Fruit fly (Drosophila melanogaster) whole organism, embryonic: ENCODE results near the gene POLDIP2.

ENCODE experiments used
- B-H2 ChIP-seq: fragments of 200-800 bp; sonication (Bioruptor generic); optimal IDR thresholded peaks from 2 replicates; lab custom pipeline; 2018; ENCODE audit warnings: missing biosample characterization, mild to moderate bottlenecking, missing genetic modification characterization
- Blimp-1 ChIP-seq: fragments of 200-800 bp; sonication (Bioruptor generic); optimal IDR thresholded peaks from 3 replicates; lab custom pipeline; 2018; ENCODE audit warnings: missing biosample characterization, missing genetic modification characterization, mild to moderate bottlenecking, moderate library complexity, missing genetic modification reagents
- BtbVII ChIP-seq: fragments of 200-800 bp; sonication (Bioruptor generic); optimal IDR thresholded peaks from 3 replicates; lab custom pipeline; 2017; ENCODE audit warnings: missing biosample characterization, mild to moderate bottlenecking, missing genetic modification characterization
- CG11560 ChIP-seq: fragments of 200-800 bp; sonication (Bioruptor generic); IDR thresholded peaks from 3 replicates; pipeline ENCODE4 v1.3.6; 2022; ENCODE audit warnings: missing biosample characterization, missing genetic modification characterization
- CG11723 ChIP-seq: fragments of 200-800 bp; sonication (Bioruptor generic); optimal IDR thresholded peaks from 2 replicates; lab custom pipeline; 2017; ENCODE audit warnings: missing biosample characterization, mild to moderate bottlenecking, missing genetic modification characterization
- CG12391 ChIP-seq: fragments of 200-800 bp; sonication (Bioruptor generic); optimal IDR thresholded peaks from 3 replicates; lab custom pipeline; 2018; ENCODE audit warnings: missing biosample characterization, mild to moderate bottlenecking, missing genetic modification characterization, moderate library complexity
- CG13624 ChIP-seq: fragments of 200-800 bp; sonication (Bioruptor generic); optimal IDR thresholded peaks from 2 replicates; lab custom pipeline; 2016; ENCODE audit warnings: missing biosample characterization, missing genetic modification characterization
- CG15011 ChIP-seq: fragments of 200-800 bp; sonication (Bioruptor generic); optimal IDR thresholded peaks from 3 replicates; lab custom pipeline; 2018; ENCODE audit warnings: missing biosample characterization, mild to moderate bottlenecking, missing genetic modification characterization
- CG1602 ChIP-seq: fragments of 200-800 bp; sonication (Bioruptor generic); optimal IDR thresholded peaks from 3 replicates; lab custom pipeline; 2016; ENCODE audit warnings: missing biosample characterization, missing genetic modification characterization
- CG17359 ChIP-seq: fragments of 200-800 bp; sonication (Bioruptor generic); optimal IDR thresholded peaks from 3 replicates; lab custom pipeline; 2018; ENCODE audit warnings: missing biosample characterization, mild to moderate bottlenecking, missing genetic modification characterization, moderate library complexity
- CG17912 ChIP-seq: fragments of 200-800 bp; sonication (Bioruptor generic); optimal IDR thresholded peaks from 2 replicates; lab custom pipeline; 2018; ENCODE audit warnings: missing biosample characterization, mild to moderate bottlenecking, missing genetic modification characterization
- CG1792 ChIP-seq: fragments of 200-800 bp; sonication (Bioruptor generic); optimal IDR thresholded peaks from 2 replicates; lab custom pipeline; 2016; ENCODE audit warnings: missing biosample characterization, missing genetic modification characterization
- CG18262 ChIP-seq: fragments of 200-800 bp; optimal IDR thresholded peaks from 3 replicates; lab custom pipeline; 2019; ENCODE audit warnings: missing biosample characterization, mild to moderate bottlenecking, missing genetic modification characterization, moderate library complexity
- CG3847 ChIP-seq: fragments of 200-800 bp; sonication (Bioruptor generic); IDR thresholded peaks from 2 replicates; pipeline ENCODE4 v1.3.6; 2022; ENCODE audit warnings: missing biosample characterization, missing genetic modification characterization
- CG7839 ChIP-seq: fragments of 200-800 bp; sonication (Bioruptor generic); optimal IDR thresholded peaks from 3 replicates; lab custom pipeline; 2018; ENCODE audit warnings: missing biosample characterization, mild to moderate bottlenecking, missing genetic modification characterization, moderate library complexity
- CG8478 ChIP-seq: fragments of >200 bp; optimal IDR thresholded peaks from 2 replicates; lab custom pipeline; 2018
- CG8765 ChIP-seq: fragments of 200-800 bp; sonication (Bioruptor generic); IDR thresholded peaks from 2 replicates; pipeline ENCODE4 v1.3.6; 2022; ENCODE audit warnings: missing biosample characterization, missing genetic modification characterization
- Dref ChIP-seq: fragments of 200-800 bp; sonication (Bioruptor generic); IDR thresholded peaks from 2 replicates; pipeline ENCODE4 v1.3.6; 2022; ENCODE audit warnings: missing biosample characterization, missing genetic modification characterization
- E2f2 ChIP-seq: fragments of 200-800 bp; sonication (Bioruptor generic); IDR thresholded peaks from 2 replicates; pipeline ENCODE4 v1.3.6; 2022; ENCODE audit warnings: missing biosample characterization, missing genetic modification characterization
- Gug ChIP-seq: fragments of 200-800 bp; sonication (Bioruptor generic); IDR thresholded peaks from 4 replicates; pipeline ENCODE4 v1.3.6; 2022; ENCODE audit warnings: missing biosample characterization, missing genetic modification characterization
- HmgD ChIP-seq: fragments of 200-800 bp; sonication (Bioruptor generic); optimal IDR thresholded peaks from 3 replicates; lab custom pipeline; 2016; ENCODE audit warnings: missing biosample characterization, missing genetic modification characterization
- Hr3 ChIP-seq: fragments of 200-800 bp; sonication (Bioruptor generic); optimal IDR thresholded peaks from 3 replicates; lab custom pipeline; 2016; ENCODE audit warnings: missing biosample characterization, missing genetic modification characterization
- Lhr ChIP-seq: fragments of 200-800 bp; sonication (Bioruptor generic); optimal IDR thresholded peaks from 3 replicates; lab custom pipeline; 2017; ENCODE audit warnings: mild to moderate bottlenecking, missing biosample characterization, missing genetic modification reagents, missing genetic modification characterization
- Mrtf ChIP-seq: fragments of 200-800 bp; sonication (Bioruptor generic); IDR thresholded peaks from 3 replicates; pipeline ENCODE4 v1.3.6; 2022; ENCODE audit warnings: missing biosample characterization, missing genetic modification characterization
- Nf-YA ChIP-seq: fragments of 200-800 bp; sonication (Bioruptor generic); IDR thresholded peaks from 2 replicates; pipeline ENCODE4 v1.3.6; 2022; ENCODE audit warnings: missing biosample characterization, missing genetic modification characterization
- Optix ChIP-seq: fragments of 200-800 bp; sonication (Bioruptor generic); IDR thresholded peaks from 3 replicates; pipeline ENCODE4 v1.3.6; 2022; ENCODE audit warnings: missing biosample characterization, missing genetic modification characterization
- Rfx ChIP-seq: fragments of 200-800 bp; sonication (Bioruptor generic); IDR thresholded peaks from 2 replicates; pipeline ENCODE4 v1.3.6; 2022; ENCODE audit warnings: missing biosample characterization, missing genetic modification characterization
- Spps ChIP-seq: fragments of 200-800 bp; sonication (Bioruptor generic); optimal IDR thresholded peaks from 2 replicates; lab custom pipeline; 2018; ENCODE audit warnings: missing biosample characterization, mild to moderate bottlenecking, missing genetic modification characterization
- Sry-δ ChIP-seq: fragments of 200-800 bp; sonication (Bioruptor generic); optimal IDR thresholded peaks from 2 replicates; lab custom pipeline; 2016; ENCODE audit warnings: missing biosample characterization, missing genetic modification characterization
- TFAM ChIP-seq: fragments of 200-800 bp; sonication (Bioruptor generic); optimal IDR thresholded peaks from 2 replicates; lab custom pipeline; 2017; ENCODE audit warnings: missing biosample characterization, missing genetic modification characterization, inconsistent platforms
- Usf ChIP-seq: fragments of 200-800 bp; sonication (Bioruptor generic); optimal IDR thresholded peaks from 2 replicates; lab custom pipeline; 2017; ENCODE audit warnings: missing genotype, missing biosample characterization, missing genetic modification characterization
- ac ChIP-seq: fragments of 200-800 bp; sonication (Bioruptor generic); optimal IDR thresholded peaks from 3 replicates; lab custom pipeline; 2017; ENCODE audit warnings: missing biosample characterization, mild to moderate bottlenecking, missing genetic modification characterization
- al ChIP-seq: fragments of 200-800 bp; sonication (Bioruptor generic); IDR thresholded peaks from 2 replicates; pipeline ENCODE4 v1.3.6; 2022; ENCODE audit warnings: missing biosample characterization, missing genetic modification characterization
- ato ChIP-seq: fragments of 200-800 bp; sonication (Bioruptor generic); IDR thresholded peaks from 2 replicates; pipeline ENCODE4 v1.3.6; 2022; ENCODE audit warnings: missing biosample characterization, missing genetic modification characterization; ENCODE audit not compliant: partially characterized antibody
- az2 ChIP-seq: fragments of 200-800 bp; sonication (Bioruptor generic); optimal IDR thresholded peaks from 3 replicates; lab custom pipeline; 2016; ENCODE audit warnings: missing biosample characterization, missing genetic modification characterization
- bsh ChIP-seq, 2 experiments: fragments of 200-800 bp; sonication (Bioruptor generic); optimal IDR thresholded peaks; 2 replicates each; lab custom pipeline; 2017 to 2018; ENCODE audit warnings: mild to moderate bottlenecking in 2 of 2, missing biosample characterization in 2 of 2, missing genetic modification characterization in 2 of 2, moderate library complexity in 1 of 2
- dan ChIP-seq: fragments of 200-800 bp; sonication (Bioruptor generic); IDR thresholded peaks from 2 replicates; pipeline ENCODE4 v1.3.6; 2022; ENCODE audit warnings: missing biosample characterization, missing genetic modification characterization
- esg ChIP-seq: fragments of 200-800 bp; sonication (Bioruptor generic); conservative IDR thresholded peaks from 2 replicates; pipeline ENCODE4 v1.3.6; 2022; ENCODE audit warnings: missing biosample characterization, missing genetic modification characterization
- fd3F ChIP-seq: fragments of 200-800 bp; sonication (Bioruptor generic); optimal IDR thresholded peaks from 2 replicates; lab custom pipeline; 2018; ENCODE audit warnings: missing biosample characterization, mild to moderate bottlenecking, missing genetic modification characterization, moderate library complexity
- fu2 ChIP-seq: fragments of 200-800 bp; sonication (Bioruptor generic); optimal IDR thresholded peaks from 2 replicates; lab custom pipeline; 2016; ENCODE audit warnings: missing biosample characterization, missing genetic modification characterization
- kay ChIP-seq: fragments of 200-800 bp; sonication (Bioruptor generic); optimal IDR thresholded peaks from 2 replicates; lab custom pipeline; 2016; ENCODE audit warnings: missing biosample characterization, missing genetic modification characterization
- kni ChIP-seq: fragments of 200-800 bp; sonication (Bioruptor generic); optimal IDR thresholded peaks from 3 replicates; lab custom pipeline; 2017; ENCODE audit warnings: mild to moderate bottlenecking, missing biosample characterization, missing genetic modification reagents, missing genetic modification characterization
- knrl ChIP-seq: fragments of 200-800 bp; sonication (Bioruptor generic); IDR thresholded peaks from 3 replicates; pipeline ENCODE4 v1.3.6; 2022; ENCODE audit warnings: missing biosample characterization, missing genetic modification characterization; ENCODE audit not compliant: partially characterized antibody
- luna ChIP-seq: fragments of 200-800 bp; sonication (Bioruptor generic); optimal IDR thresholded peaks from 2 replicates; lab custom pipeline; 2016; ENCODE audit warnings: missing biosample characterization, missing genetic modification characterization
- mirr ChIP-seq: fragments of 200-800 bp; sonication (Bioruptor generic); optimal IDR thresholded peaks from 3 replicates; lab custom pipeline; 2018; ENCODE audit warnings: missing biosample characterization, mild to moderate bottlenecking, missing genetic modification characterization
- nom ChIP-seq: fragments of 200-800 bp; sonication (Bioruptor generic); optimal IDR thresholded peaks from 2 replicates; lab custom pipeline; 2017; ENCODE audit warnings: missing biosample characterization, missing genetic modification characterization, mild to moderate bottlenecking, moderate library complexity, missing genetic modification reagents
- pfk ChIP-seq: fragments of 200-800 bp; sonication (Bioruptor generic); optimal IDR thresholded peaks from 2 replicates; lab custom pipeline; 2018; ENCODE audit warnings: missing biosample characterization, mild to moderate bottlenecking, missing genetic modification characterization, moderate library complexity
- pho ChIP-seq: fragments of 200-800 bp; sonication (Bioruptor generic); optimal IDR thresholded peaks from 2 replicates; lab custom pipeline; 2016; ENCODE audit warnings: missing biosample characterization, missing genetic modification characterization
- psq ChIP-seq: fragments of 200-800 bp; sonication (Bioruptor generic); optimal IDR thresholded peaks from 2 replicates; lab custom pipeline; 2017; ENCODE audit warnings: missing biosample characterization, missing genetic modification characterization
- ssp ChIP-seq: fragments of 200-800 bp; sonication (Bioruptor generic); IDR thresholded peaks from 2 replicates; pipeline ENCODE4 v1.3.6; 2022; ENCODE audit warnings: missing biosample characterization, missing genetic modification characterization
- tio ChIP-seq: fragments of 200-800 bp; sonication (Bioruptor generic); optimal IDR thresholded peaks from 2 replicates; lab custom pipeline; 2017; ENCODE audit warnings: missing biosample characterization, missing genetic modification characterization, inconsistent platforms

POLDIP2 gene

dm6 chr3R:5463199-5463949, 4.2 kb upstream of the POLDIP2 start (continued):
- TF ChIP-seq Rfx (no peak), CG17912 (no peak), knrl (no peak), nom (GFP tag; lab: Kevin White, UChicago) (peak; percentile 50), Lhr (GFP tag; lab: Kevin White, UChicago) (no peak), CG8478 (lab: Kevin White, UChicago) (no peak), TFAM (GFP tag; lab: Kevin White, UChicago) (no peak), Mrtf (GFP tag; lab: Robert Waterston, UW) (no peak), CG11723 (GFP tag; lab: Kevin White, UChicago) (no peak), CG11560 (tag; lab: Robert Waterston, UW) (no peak), Sry-δ (peak; percentile 35), Nf-YA (GFP tag; lab: Robert Waterston, UW) (no peak), Gug (GFP tag; lab: Robert Waterston, UW) (no peak), CG17359 (tag; lab: Kevin White, UChicago) (no peak), pfk (GFP tag; lab: Kevin White, UChicago) (no peak), ssp (no peak), Blimp-1 (GFP tag; lab: Kevin White, UChicago) (no peak), Usf (no peak), CG13624 (no peak), luna (GFP tag; lab: Kevin White, UChicago) (no peak), al (GFP tag; lab: Robert Waterston, UW) (no peak), kni (GFP tag; lab: Kevin White, UChicago) (no peak), dan (no peak), CG18262 (tag; lab: Kevin White, UChicago) (no peak), HmgD (GFP tag; lab: Kevin White, UChicago) (no peak), CG1602 (no peak), esg (GFP tag; lab: Robert Waterston, UW) (no peak), Dref (GFP tag; lab: Robert Waterston, UW) (no peak), ac (GFP tag; lab: Kevin White, UChicago) (no peak), fu2 (GFP tag; lab: Kevin White, UChicago) (no peak), CG3847 (GFP tag; lab: Robert Waterston, UW) (no peak), CG15011 (GFP tag; lab: Kevin White, UChicago) (no peak), psq (no peak), mirr (no peak), Hr3 (GFP tag; lab: Kevin White, UChicago) (no peak), CG12391 (no peak), fd3F (GFP tag; lab: Kevin White, UChicago) (no peak), CG8765 (GFP tag; lab: Robert Waterston, UW) (no peak), Spps (tag; lab: Kevin White, UChicago) (no peak), Optix (no peak), CG1792 (GFP tag; lab: Kevin White, UChicago) (no peak), CG7839 (tag; lab: Kevin White, UChicago) (no peak), E2f2 (no peak), B-H2 (GFP tag; lab: Kevin White, UChicago) (no peak), BtbVII (GFP tag; lab: Kevin White, UChicago) (no peak), pho (GFP tag; lab: Kevin White, UChicago) (no peak), tio (no peak), az2 (no peak), bsh (GFP tag; optimal IDR thresholded peaks at IDR 0.05; lab: Kevin White, UChicago) (no peak), kay (peak; percentile 73), ato (GFP tag; lab: Robert Waterston, UW) (no peak)
